Fruit fly (Drosophila melanogaster): ENCODE measurements around the gene CG10949.

DNA sequence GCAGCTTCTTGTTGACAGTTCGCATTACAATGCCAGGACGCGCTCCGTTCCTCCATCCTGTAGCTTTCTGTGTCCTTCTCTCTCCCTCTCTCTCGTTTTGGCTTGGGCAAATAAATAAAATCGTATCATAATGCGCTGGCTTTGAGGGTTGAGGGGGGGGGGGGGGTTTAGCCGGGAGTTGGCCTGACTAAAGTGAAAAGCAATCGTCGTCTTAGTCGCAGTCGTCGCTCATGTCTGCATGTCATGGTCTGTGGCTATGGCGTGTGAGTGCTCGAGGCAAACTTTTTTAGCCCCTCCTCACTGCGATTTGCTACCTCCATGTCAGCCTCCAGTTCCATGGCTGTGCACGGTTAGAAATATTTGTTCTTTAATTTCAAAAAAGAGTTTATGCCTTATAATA, 18.1 kb upstream of the CG10949 start:
- TF ChIP-seq CG1024 (GFP tag; IDR thresholded peaks at IDR 0.05), result no peak
- TF ChIP-seq Sin3A (optimal IDR thresholded peaks at IDR 0.05), result no peak
- TF ChIP-seq CG7556 (GFP tag; optimal IDR thresholded peaks at IDR 0.05), result no peak
- no peak for TF ChIP-seq unc-4 (GFP tag; IDR thresholded peaks at IDR 0.05; ENCODE audit: partially characterized antibody)
- no peak for TF ChIP-seq CG18011 (GFP tag; optimal IDR thresholded peaks at IDR 0.05)
- TF ChIP-seq CG1647 (GFP tag; optimal IDR thresholded peaks at IDR 0.05), result no peak
